Worm (Caenorhabditis elegans) whole organism, early embryonic: ENCODE results near the gene T13G4.4.
A peak's percentile ranks its signal among the peaks of the same experiment; 100 is the strongest.

Source experiments
- B0310.2 ChIP-seq: sonication (generic microtip); optimal IDR thresholded peaks from 2 replicates; lab custom pipeline; 2016; ENCODE audit warnings: mild to moderate bottlenecking, missing genetic modification characterization, missing compliant biosample characterization
- F13C5.2 ChIP-seq: sonication (generic microtip); optimal IDR thresholded peaks from 2 replicates; lab custom pipeline; 2017; ENCODE audit warnings: mild to moderate bottlenecking, missing genetic modification characterization, inconsistent platforms, missing compliant biosample characterization
- aly-1 ChIP-seq: sonication (generic microtip); optimal IDR thresholded peaks from 2 replicates; lab custom pipeline; 2016; ENCODE audit warnings: missing genetic modification characterization, missing compliant biosample characterization
- ama-1 ChIP-seq: fragments of 150-350 bp; optimal IDR thresholded peaks from 2 replicates; lab custom pipeline; 2014
- ceh-13 ChIP-seq: fragments of 200-800 bp; sonication (Bioruptor generic); optimal IDR thresholded peaks from 2 replicates; lab custom pipeline; 2018; ENCODE audit warnings: mild to moderate bottlenecking, missing genetic modification characterization, missing compliant biosample characterization
- ceh-36 ChIP-seq: sonication (generic microtip); optimal IDR thresholded peaks from 2 replicates; lab custom pipeline; 2016; ENCODE audit warnings: missing genetic modification characterization, inconsistent platforms, missing compliant biosample characterization
- ets-7 ChIP-seq: sonication (generic microtip); optimal IDR thresholded peaks from 2 replicates; lab custom pipeline; 2016; ENCODE audit warnings: missing genotype, missing genetic modification characterization, missing compliant biosample characterization
- flt-1 ChIP-seq: fragments of 200-800 bp; sonication (Bioruptor generic); IDR thresholded peaks from 2 replicates; pipeline ENCODE4 v1.3.6; 2022; ENCODE audit warnings: missing genetic modification characterization, missing compliant biosample characterization
- hmbx-1 ChIP-seq: sonication (generic microtip); optimal IDR thresholded peaks from 2 replicates; lab custom pipeline; 2016; ENCODE audit warnings: mild to moderate bottlenecking, missing genetic modification characterization, missing compliant biosample characterization
- hmg-4 ChIP-seq: fragments of 200-800 bp; sonication (Bioruptor generic); optimal IDR thresholded peaks from 2 replicates; lab custom pipeline; 2018; ENCODE audit warnings: mild to moderate bottlenecking, missing genetic modification characterization, missing compliant biosample characterization
- hnd-1 ChIP-seq: sonication (generic microtip); optimal IDR thresholded peaks from 2 replicates; lab custom pipeline; 2016; ENCODE audit warnings: missing genetic modification characterization, missing compliant biosample characterization
- pes-1 ChIP-seq: fragments of 200-800 bp; sonication (Bioruptor generic); IDR thresholded peaks from 2 replicates; pipeline ENCODE4 v1.3.6; 2022; ENCODE audit warnings: missing genetic modification reagents, missing genetic modification characterization, missing compliant biosample characterization
- scrt-1 ChIP-seq: fragments of 200-800 bp; sonication (Bioruptor generic); IDR thresholded peaks from 2 replicates; pipeline ENCODE4 v1.3.6; 2022; ENCODE audit warnings: missing genetic modification characterization, missing compliant biosample characterization
- sea-1 ChIP-seq: fragments of 200-800 bp; sonication (Bioruptor generic); conservative IDR thresholded peaks from 2 replicates; pipeline ENCODE4 v1.3.6; 2022; ENCODE audit warnings: missing genetic modification characterization, missing compliant biosample characterization
- tbx-11 ChIP-seq: fragments of 200-800 bp; sonication (Bioruptor generic); IDR thresholded peaks from 2 replicates; pipeline ENCODE4 v1.3.6; 2022; ENCODE audit warnings: missing genetic modification characterization, missing compliant biosample characterization
- tbx-37 ChIP-seq: fragments of 200-800 bp; sonication (Bioruptor generic); conservative IDR thresholded peaks from 2 replicates; pipeline ENCODE4 v1.3.6; 2022; ENCODE audit warnings: missing genetic modification reagents, missing genetic modification characterization, missing compliant biosample characterization
- tra-4 ChIP-seq: sonication (generic microtip); optimal IDR thresholded peaks from 2 replicates; lab custom pipeline; 2017; ENCODE audit warnings: missing genetic modification characterization, missing compliant biosample characterization

T13G4.4 gene

DNA sequence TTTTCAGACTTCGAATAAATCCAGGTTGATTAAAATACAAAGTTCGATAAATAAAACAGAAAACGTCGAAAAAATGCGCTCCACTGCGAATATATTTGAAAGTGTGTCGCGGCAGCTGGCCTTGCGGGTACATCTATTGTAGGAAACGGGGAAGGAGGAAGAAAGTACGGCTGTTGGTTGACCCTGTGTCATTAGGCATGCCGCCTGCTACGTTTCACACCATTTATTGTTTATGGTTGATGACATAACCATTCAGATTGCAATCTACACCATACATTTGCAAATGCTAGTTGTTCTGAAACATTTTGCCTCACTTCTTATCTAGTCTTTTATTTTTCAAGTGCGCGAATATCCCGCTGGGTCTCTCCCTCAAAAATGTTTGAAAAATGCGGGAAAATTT lies at the start of gene T13G4.4:
Gene T13G4.4 (minus strand): TSS at position 97 of the 400 bp plus-strand sequence.
- TF ChIP-seq tra-4 (tag; lab: Kevin White, UChicago) (no peak), hnd-1 (tag; lab: Kevin White, UChicago) (no peak), ets-7 (no peak), hmg-4 (GFP tag; lab: Kevin White, UChicago) (no peak), tbx-37 (no peak), F13C5.2 (tag; lab: Kevin White, UChicago) (no peak), ama-1 (lab: Kevin White, UChicago) (no peak), scrt-1 (GFP tag; lab: Robert Waterston, UW) (no peak), hmbx-1 (no peak), ceh-13 (GFP tag; lab: Kevin White, UChicago) (no peak), B0310.2 (tag; lab: Kevin White, UChicago) (no peak), tbx-11 (GFP tag; lab: Robert Waterston, UW) (no peak), flt-1 (GFP tag; lab: Robert Waterston, UW) (no peak), aly-1 (tag; lab: Kevin White, UChicago) (no peak), sea-1 (GFP tag; lab: Robert Waterston, UW) (no peak), ceh-36 (tag; lab: Kevin White, UChicago) (no peak), pes-1 (GFP tag; lab: Robert Waterston, UW) (no peak)

DNA sequence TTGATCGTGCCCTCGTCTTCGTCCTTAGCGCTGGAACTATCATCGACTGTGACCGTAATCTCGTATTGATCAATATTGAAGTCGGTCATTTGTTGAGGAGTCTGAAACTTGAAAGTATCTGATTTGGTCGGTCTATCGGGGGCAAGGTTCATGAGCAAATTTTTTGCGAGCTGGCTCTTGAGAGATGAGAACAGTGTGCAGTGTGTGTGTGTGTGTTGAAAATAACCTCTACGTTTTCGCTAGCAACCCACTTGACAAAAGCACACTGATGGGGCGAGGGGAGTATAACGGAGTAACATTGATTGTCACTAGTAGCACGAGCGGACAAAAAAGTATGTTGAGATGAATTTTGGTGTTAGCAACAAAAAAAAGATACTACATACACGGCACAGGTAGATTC lies 47.3 kb upstream of the T13G4.4 start, which contains the start of gene C25G6.3:
Gene C25G6.3 (minus strand): TSS at position 101 of the 400 bp plus-strand sequence.
- TF ChIP-seq scrt-1 (GFP tag; lab: Robert Waterston, UW) = no peak
- no peak for TF ChIP-seq tbx-37
- TF ChIP-seq hmbx-1 = no peak
- TF ChIP-seq ceh-13 (GFP tag; lab: Kevin White, UChicago) = no peak
- no peak for TF ChIP-seq B0310.2 (tag; lab: Kevin White, UChicago)
- TF ChIP-seq pes-1 (GFP tag; lab: Robert Waterston, UW) = no peak
- no peak for TF ChIP-seq flt-1 (GFP tag; lab: Robert Waterston, UW)

DNA sequence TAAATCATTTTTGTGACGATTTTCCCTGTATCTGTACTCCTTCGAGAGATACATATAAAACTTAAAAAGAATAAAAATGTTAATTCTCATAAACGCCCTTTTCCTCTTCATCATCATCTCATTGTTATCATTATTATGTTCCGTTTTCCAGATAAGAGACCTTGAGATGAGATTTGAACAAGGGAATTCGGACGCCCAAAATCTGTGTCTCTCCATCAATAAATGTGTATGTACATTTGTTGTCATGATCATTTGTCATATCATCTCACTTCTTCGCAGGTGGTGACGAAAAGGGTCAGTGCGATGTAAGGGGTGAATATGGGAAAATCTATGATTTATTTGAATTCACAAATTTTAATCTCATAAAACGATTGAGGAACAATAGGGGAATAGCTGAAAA lies 40.6 kb upstream of the T13G4.4 start:
- TF ChIP-seq flt-1 (GFP tag; lab: Robert Waterston, UW) = no peak
- no peak for TF ChIP-seq ets-7
- TF ChIP-seq hmg-4 (GFP tag; lab: Kevin White, UChicago) = no peak
- no peak for TF ChIP-seq sea-1 (GFP tag; lab: Robert Waterston, UW)
- TF ChIP-seq hnd-1 (tag; lab: Kevin White, UChicago) = no peak
- TF ChIP-seq scrt-1 (GFP tag; lab: Robert Waterston, UW) = no peak
- TF ChIP-seq tbx-11 (GFP tag; lab: Robert Waterston, UW) = no peak
- no peak for TF ChIP-seq F13C5.2 (tag; lab: Kevin White, UChicago)
- TF ChIP-seq ama-1 (lab: Kevin White, UChicago) = no peak
- no peak for TF ChIP-seq tbx-37
- no peak for TF ChIP-seq tra-4 (tag; lab: Kevin White, UChicago)
- no peak for TF ChIP-seq pes-1 (GFP tag; lab: Robert Waterston, UW)
- no peak for TF ChIP-seq hmbx-1
- no peak for TF ChIP-seq aly-1 (tag; lab: Kevin White, UChicago)
- TF ChIP-seq ceh-13 (GFP tag; lab: Kevin White, UChicago) = no peak
- TF ChIP-seq ceh-36 (tag; lab: Kevin White, UChicago) = no peak

ce11 chrX:1230658-1231057 lies 39.2 kb upstream of the T13G4.4 start, which contains the start of gene C46H3.2:
Gene C46H3.2, minus strand, starts transcription at chrX:1230758.
- no peak for TF ChIP-seq tbx-11 (GFP tag; lab: Robert Waterston, UW)
- no peak for TF ChIP-seq hnd-1 (tag; lab: Kevin White, UChicago)
- no peak for TF ChIP-seq tbx-37
- TF ChIP-seq F13C5.2 (tag; lab: Kevin White, UChicago) = no peak
- TF ChIP-seq B0310.2 (tag; lab: Kevin White, UChicago) = no peak
- no peak for TF ChIP-seq ama-1 (lab: Kevin White, UChicago)
- TF ChIP-seq flt-1 (GFP tag; lab: Robert Waterston, UW) = no peak
- no peak for TF ChIP-seq ceh-36 (tag; lab: Kevin White, UChicago)
- TF ChIP-seq sea-1 (GFP tag; lab: Robert Waterston, UW) = no peak
- TF ChIP-seq ets-7 = no peak
- no peak for TF ChIP-seq scrt-1 (GFP tag; lab: Robert Waterston, UW)
- TF ChIP-seq ceh-13 (GFP tag; lab: Kevin White, UChicago) = no peak
- no peak for TF ChIP-seq aly-1 (tag; lab: Kevin White, UChicago)
- no peak for TF ChIP-seq tra-4 (tag; lab: Kevin White, UChicago)
- no peak for TF ChIP-seq hmg-4 (GFP tag; lab: Kevin White, UChicago)
- no peak for TF ChIP-seq hmbx-1

- TF ChIP-seq hmg-4 (GFP tag; lab: Kevin White, UChicago) (peak; percentile 56), pes-1 (GFP tag; lab: Robert Waterston, UW) (peak; percentile 21; the same call in 1 of the 2 replicates), ceh-36 (tag; lab: Kevin White, UChicago) (no peak)
Measured at ce11 chrX:1223841-1224240, 32.4 kb upstream of the T13G4.4 start.

DNA sequence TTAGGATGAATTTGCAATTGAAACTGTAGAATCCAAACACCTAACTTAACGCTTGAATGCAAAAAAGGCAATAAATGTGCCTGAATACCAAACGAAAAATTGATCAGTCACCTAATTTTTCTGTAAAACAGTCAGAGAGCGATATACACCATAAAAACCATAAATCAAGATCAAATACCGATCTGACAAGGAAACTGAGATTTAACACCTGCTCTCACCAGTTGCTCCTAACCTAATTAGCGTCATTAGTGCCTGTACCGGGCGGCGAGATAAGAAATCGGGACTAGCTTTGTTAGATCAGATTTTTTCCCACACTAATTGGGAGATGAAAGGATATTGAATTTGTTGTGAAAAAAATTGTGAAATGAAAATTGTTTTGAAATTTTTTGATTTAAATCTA lies 31.6 kb upstream of the T13G4.4 start:
- no peak for TF ChIP-seq flt-1 (GFP tag; lab: Robert Waterston, UW)
- TF ChIP-seq ama-1 (lab: Kevin White, UChicago) = no peak
- no peak for TF ChIP-seq B0310.2 (tag; lab: Kevin White, UChicago)
- no peak for TF ChIP-seq hmg-4 (GFP tag; lab: Kevin White, UChicago)
- no peak for TF ChIP-seq ceh-36 (tag; lab: Kevin White, UChicago)
- no peak for TF ChIP-seq tra-4 (tag; lab: Kevin White, UChicago)
- no peak for TF ChIP-seq hnd-1 (tag; lab: Kevin White, UChicago)
- no peak for TF ChIP-seq scrt-1 (GFP tag; lab: Robert Waterston, UW)
- no peak for TF ChIP-seq tbx-11 (GFP tag; lab: Robert Waterston, UW)
- no peak for TF ChIP-seq hmbx-1
- TF ChIP-seq aly-1 (tag; lab: Kevin White, UChicago) = no peak
- TF ChIP-seq pes-1 (GFP tag; lab: Robert Waterston, UW) = no peak
- TF ChIP-seq ceh-13 (GFP tag; lab: Kevin White, UChicago) = no peak
- TF ChIP-seq F13C5.2 (tag; lab: Kevin White, UChicago) = no peak
- TF ChIP-seq ets-7 = no peak
- TF ChIP-seq tbx-37 = no peak
- no peak for TF ChIP-seq sea-1 (GFP tag; lab: Robert Waterston, UW)

DNA sequence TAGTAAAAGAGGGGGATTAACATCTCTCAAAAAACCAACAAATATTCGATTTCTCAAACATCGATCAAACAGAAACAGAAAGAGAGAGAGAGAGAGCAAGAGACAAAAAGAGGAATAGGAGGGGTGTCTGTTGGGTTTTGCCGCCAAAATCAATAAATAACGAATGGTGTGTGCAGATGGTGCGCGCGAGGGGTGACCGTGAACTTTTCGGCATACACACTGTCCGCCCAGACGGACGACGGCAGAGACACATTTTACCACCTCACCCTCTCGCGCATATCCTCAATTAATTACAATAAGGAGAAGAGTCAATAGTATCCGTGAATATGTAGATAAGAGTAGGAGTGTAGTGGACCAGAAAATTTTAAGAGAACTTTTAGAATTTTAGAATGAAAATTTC lies 30.9 kb upstream of the T13G4.4 start:
- 0 out of 2 replicates have a peak, but pooled peaks have one; percentile 9 for TF ChIP-seq flt-1 (GFP tag; lab: Robert Waterston, UW)
- peak; percentile 42 for TF ChIP-seq hmg-4 (GFP tag; lab: Kevin White, UChicago)
- no peak for TF ChIP-seq tra-4 (tag; lab: Kevin White, UChicago)
